Fruit fly (Drosophila melanogaster) whole organism: Measurements from ENCODE around the gene MED24.
"Not testable (repeated sequence)": the region's sequence is repeated elsewhere in the genome, so short reads cannot be mapped to it uniquely, and the experiment has no call there.

Source experiments
- CG8478 ChIP-seq: fragments of >200 bp; optimal IDR thresholded peaks from 2 replicates; lab custom pipeline; 2018; ENCODE audit warnings: inconsistent platforms
- Dll ChIP-seq: fragments of >200 bp; optimal IDR thresholded peaks from 2 replicates; lab custom pipeline; 2017
- EcR ChIP-seq, 2 experiments: fragments of >200 bp; optimal IDR thresholded peaks; 2 replicates each; lab custom pipeline; 2017; ENCODE audit warnings: missing biosample characterization in 2 of 2, missing genetic modification characterization in 2 of 2, missing genetic modification reagents in 2 of 2
- pan ChIP-seq: fragments of >200 bp; optimal IDR thresholded peaks from 2 replicates; lab custom pipeline; 2017
- psq ChIP-seq: fragments of >200 bp; optimal IDR thresholded peaks from 2 replicates; lab custom pipeline; 2017
- usp ChIP-seq: fragments of >200 bp; optimal IDR thresholded peaks from 2 replicates; lab custom pipeline; 2017; ENCODE audit warnings: missing biosample characterization, missing genetic modification characterization, mixed read lengths

The MED24 gene

DNA sequence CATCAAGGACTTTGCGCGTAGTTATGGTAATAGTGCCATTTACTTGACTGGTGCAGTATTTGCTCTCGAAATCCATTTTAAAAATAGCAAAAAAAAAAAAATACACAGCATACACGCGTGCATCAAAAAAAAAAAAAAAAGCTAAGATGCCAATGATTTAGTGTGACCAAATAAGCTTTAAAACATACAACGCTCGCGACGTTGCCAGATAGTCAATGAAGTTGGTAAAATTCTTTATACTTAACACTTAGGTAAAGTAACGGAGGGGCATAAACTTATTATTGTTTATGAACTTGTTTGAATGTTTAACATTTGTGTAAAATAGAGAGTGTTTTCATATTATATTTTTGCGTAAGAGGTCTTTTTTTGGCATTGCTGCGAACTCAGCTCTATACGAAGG is 19.5 kb downstream of the MED24 start, which contains the start of gene tut:
TSS of gene tut (minus strand) at position 148 of the 400 bp plus-strand sequence.
- TF ChIP-seq Dll: no peak
- TF ChIP-seq EcR (GFP tag; optimal IDR thresholded peaks at IDR 0.05; lab: Kevin White, UChicago): no peak
- no peak for TF ChIP-seq pan (lab: Kevin White, UChicago)
- TF ChIP-seq psq (lab: Kevin White, UChicago): no peak
- TF ChIP-seq CG8478 (lab: Kevin White, UChicago): no peak
- TF ChIP-seq usp: no peak

DNA sequence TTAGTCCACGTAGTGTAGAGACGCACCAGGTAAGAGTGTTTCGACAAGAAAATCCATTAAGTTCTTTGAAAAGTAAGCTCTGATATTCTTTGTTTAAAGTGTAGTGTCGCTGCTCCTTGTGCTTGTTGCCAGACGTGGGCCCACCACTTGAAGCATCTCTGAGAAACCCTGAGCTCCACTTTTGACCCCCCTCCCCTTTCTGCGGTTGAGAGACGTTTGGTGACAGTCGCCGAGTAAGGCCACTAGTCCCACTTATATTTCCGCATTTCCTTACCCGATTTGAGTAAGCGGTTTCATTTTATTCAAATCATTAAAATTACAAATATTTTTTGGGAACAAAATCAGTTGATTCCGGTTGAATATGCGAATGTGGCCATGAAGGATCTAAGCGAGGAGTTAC is 20.5 kb downstream of the MED24 start, which contains the start of gene CG8006:
TSS of gene CG8006 (plus strand) at position 301 of the 400 bp plus-strand sequence.
- TF ChIP-seq CG8478 (lab: Kevin White, UChicago): no peak
- TF ChIP-seq Dll: no peak
- TF ChIP-seq usp: no peak
- no peak for TF ChIP-seq psq (lab: Kevin White, UChicago)
- TF ChIP-seq EcR (GFP tag; optimal IDR thresholded peaks at IDR 0.05; lab: Kevin White, UChicago): no peak
- no peak for TF ChIP-seq pan (lab: Kevin White, UChicago)

DNA sequence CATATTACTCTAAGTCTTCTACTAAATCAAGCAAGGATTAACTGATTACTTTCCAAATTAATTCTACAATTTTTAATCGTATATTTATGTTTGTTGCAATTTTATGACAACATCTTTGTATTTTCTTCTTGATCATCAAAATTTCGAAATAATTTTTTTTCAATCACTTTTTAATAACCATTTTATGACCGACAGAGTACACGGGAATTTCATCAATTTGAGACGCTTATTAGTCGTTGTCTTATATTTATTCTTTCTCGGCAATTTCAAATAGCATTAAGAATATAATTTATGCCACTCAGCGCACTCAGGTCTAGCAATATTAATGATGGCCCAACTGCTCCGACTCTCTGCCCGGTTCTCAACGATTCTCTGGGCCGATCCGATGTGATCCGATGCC is 23.9 kb downstream of the MED24 start, which contains the start of gene CG8012:
TSS of gene CG8012 (plus strand) at position 301 of the 400 bp plus-strand sequence.
- TF ChIP-seq usp (no peak), CG8478 (lab: Kevin White, UChicago) (no peak), EcR (GFP tag; optimal IDR thresholded peaks at IDR 0.05; lab: Kevin White, UChicago) (no peak), psq (lab: Kevin White, UChicago) (no peak), pan (lab: Kevin White, UChicago) (no peak), Dll (no peak)

- no peak for TF ChIP-seq CG8478 (lab: Kevin White, UChicago)
- TF ChIP-seq usp: no peak
Measured at dm6 chr3L:8218883-8219282, 27.8 kb downstream of the MED24 start, which contains the start of gene CG13674. Gene CG13674, minus strand, starts transcription at chr3L:8218983.

dm6 chr3L:8219687-8220086 is 28.6 kb downstream of the MED24 start:
- TF ChIP-seq Dll: no peak
- no peak for TF ChIP-seq pan (lab: Kevin White, UChicago)
- no peak for TF ChIP-seq CG8478 (lab: Kevin White, UChicago)
- TF ChIP-seq EcR (GFP tag; optimal IDR thresholded peaks at IDR 0.05; lab: Kevin White, UChicago): no peak
- TF ChIP-seq usp: no peak
- TF ChIP-seq psq (lab: Kevin White, UChicago): no peak

- no peak for TF ChIP-seq CG8478 (lab: Kevin White, UChicago)
Measured at dm6 chr3L:8221835-8222234, 30.8 kb downstream of the MED24 start, which contains the start of gene CG13678. Gene CG13678, plus strand, starts transcription at chr3L:8222141.

- no peak for TF ChIP-seq pan (lab: Kevin White, UChicago)
- no peak for TF ChIP-seq CG8478 (lab: Kevin White, UChicago)
- TF ChIP-seq psq (lab: Kevin White, UChicago): no peak
- TF ChIP-seq Dll: no peak
- no peak for TF ChIP-seq EcR (GFP tag; optimal IDR thresholded peaks at IDR 0.05; lab: Kevin White, UChicago)
- TF ChIP-seq usp: no peak
Measured at dm6 chr3L:8228924-8229323, 37.9 kb downstream of the MED24 start, which contains the start of gene eIF4E3. Gene eIF4E3, plus strand, starts transcription at chr3L:8229224.

DNA sequence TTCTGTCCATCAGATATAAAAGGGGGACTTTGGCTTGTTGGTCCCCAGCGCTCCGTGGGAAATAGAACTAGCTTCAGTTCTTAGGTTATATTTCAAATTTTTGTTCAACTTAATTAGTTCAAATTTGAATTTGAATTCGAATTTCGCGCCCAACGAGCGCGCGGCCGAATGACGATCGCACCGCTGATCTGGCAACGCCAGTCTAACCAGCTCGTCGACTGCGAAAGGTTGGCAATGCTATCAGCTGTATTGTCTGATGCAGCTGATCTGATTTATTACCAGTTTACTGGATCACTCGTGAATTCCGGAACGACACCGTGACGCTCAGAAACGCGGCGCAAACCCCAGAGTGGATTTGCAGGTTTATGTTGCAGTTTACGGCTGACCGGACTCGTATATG is 47.3 kb downstream of the MED24 start, which contains the start of gene Dscam4:
TSS of gene Dscam4 (plus strand) at position 301 of the 400 bp plus-strand sequence.
- TF ChIP-seq Dll; CG8478 (lab: Kevin White, UChicago); usp: not testable (repeated sequence)

DNA sequence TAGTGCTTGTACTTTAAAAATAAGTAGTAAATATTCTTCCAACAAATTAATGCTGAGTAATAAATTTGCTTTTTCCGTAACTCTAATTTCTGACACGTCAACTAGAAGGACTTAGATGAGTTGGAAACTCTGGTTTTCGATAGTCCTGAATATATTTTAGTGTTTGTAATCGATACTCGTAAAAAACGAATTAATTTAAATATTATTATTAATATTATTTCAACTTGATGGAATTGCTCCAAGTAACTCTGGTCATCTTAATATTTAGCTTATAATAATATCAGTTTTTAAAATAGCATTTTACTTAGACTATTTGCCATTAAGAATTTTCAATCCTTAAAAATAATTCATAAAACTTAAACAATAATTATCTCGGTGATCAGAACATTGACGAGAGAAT is 49.4 kb downstream of the MED24 start, which contains the start of gene CG7213:
TSS of gene CG7213 (minus strand) at position 101 of the 400 bp plus-strand sequence.
- no peak for TF ChIP-seq psq (lab: Kevin White, UChicago)
- no peak for TF ChIP-seq Dll
- TF ChIP-seq usp: no peak
- no peak for TF ChIP-seq pan (lab: Kevin White, UChicago)
- TF ChIP-seq CG8478 (lab: Kevin White, UChicago): no peak
- TF ChIP-seq EcR (GFP tag; optimal IDR thresholded peaks at IDR 0.05; lab: Kevin White, UChicago): no peak

dm6 chr3L:8240932-8241331 is 49.9 kb downstream of the MED24 start:
- TF ChIP-seq CG8478 (lab: Kevin White, UChicago): no peak
- no peak for TF ChIP-seq psq (lab: Kevin White, UChicago)
- no peak for TF ChIP-seq EcR (GFP tag; optimal IDR thresholded peaks at IDR 0.05; lab: Kevin White, UChicago)
- TF ChIP-seq Dll: no peak
